Worm (Caenorhabditis elegans): ENCODE measurements around the gene C25G4.2.

C25G4.2 gene

ce11 chrIV:12456613-12457012, 12.8 kb upstream of the C25G4.2 start, which contains the start of gene C25G4.7:
Gene C25G4.7, plus strand, starts transcription at chrIV:12456913.
- TF ChIP-seq sdc-2 (tag; optimal IDR thresholded peaks at IDR 0.05) (no peak), sox-2 (GFP tag; IDR thresholded peaks at IDR 0.05) (no peak), pax-1 (tag; optimal IDR thresholded peaks at IDR 0.05) (no peak), npax-4 (tag; optimal IDR thresholded peaks at IDR 0.05) (no peak), dmd-4 (tag; optimal IDR thresholded peaks at IDR 0.05; ENCODE audit: borderline replicate concordance) (no peak), lim-6 (tag; optimal IDR thresholded peaks at IDR 0.05) (no peak), ref-2 (tag; optimal IDR thresholded peaks at IDR 0.05) (no peak), syd-9 (tag; optimal IDR thresholded peaks at IDR 0.05) (no peak)

- TF ChIP-seq pha-4 (tag; optimal IDR thresholded peaks at IDR 0.05) (no peak), ceh-6 (GFP tag; optimal IDR thresholded peaks at IDR 0.05) (no peak), syd-9 (tag; optimal IDR thresholded peaks at IDR 0.05) (no peak), che-1 (tag; optimal IDR thresholded peaks at IDR 0.05) (no peak), fkh-10 (GFP tag; optimal IDR thresholded peaks at IDR 0.05) (no peak)
Measured at ce11 chrIV:12454750-12455149, 10.9 kb upstream of the C25G4.2 start, which contains the start of gene smz-1. Gene smz-1, plus strand, starts transcription at chrIV:12455050.

ce11 chrIV:12454115-12454514, 10.3 kb upstream of the C25G4.2 start, which contains the start of gene spe-44:
Gene spe-44, minus strand, starts transcription at chrIV:12454215.
- no peak for TF ChIP-seq hlh-30 (tag; optimal IDR thresholded peaks at IDR 0.05; ENCODE audit: insufficient read depth)
- no peak for TF ChIP-seq unc-86 (tag; optimal IDR thresholded peaks at IDR 0.05)
- no peak for TF ChIP-seq hlh-13 (GFP tag; optimal IDR thresholded peaks at IDR 0.05)
- no peak for TF ChIP-seq ref-2 (tag; optimal IDR thresholded peaks at IDR 0.05)
- TF ChIP-seq T23F11.4 (GFP tag; optimal IDR thresholded peaks at IDR 0.05): no peak

ce11 chrIV:12451225-12451831, 7.5 kb upstream of the C25G4.2 start, which contains the start of gene dpy-26:
Gene dpy-26, minus strand, starts transcription at chrIV:12451335.
- peak; percentile 27 for TF ChIP-seq nfya-1 (tag; optimal IDR thresholded peaks at IDR 0.05)
- no peak for TF ChIP-seq pag-3 (tag; optimal IDR thresholded peaks at IDR 0.05; ENCODE audit: borderline replicate concordance)
- peak; percentile 55 for TF ChIP-seq unc-42 (tag; optimal IDR thresholded peaks at IDR 0.05)

ce11 chrIV:12445463-12445934, 1.7 kb upstream of the C25G4.2 start, which contains the start of gene C25G4.3:
Gene C25G4.3, minus strand, starts transcription at chrIV:12445884.
- TF ChIP-seq hlh-30 (tag; optimal IDR thresholded peaks at IDR 0.05; ENCODE audit: insufficient read depth) (no peak), ceh-18 (tag; optimal IDR thresholded peaks at IDR 0.05) (no peak), sox-2 (GFP tag; IDR thresholded peaks at IDR 0.05) (no peak), hlh-6 (tag; optimal IDR thresholded peaks at IDR 0.05) (no peak), ceh-31 (tag; optimal IDR thresholded peaks at IDR 0.05) (no peak), dmd-4 (tag; optimal IDR thresholded peaks at IDR 0.05; ENCODE audit: borderline replicate concordance) (no peak), pros-1 (tag; optimal IDR thresholded peaks at IDR 0.05) (no peak), pha-4 (tag; optimal IDR thresholded peaks at IDR 0.05) (no peak), pat-9 (tag; optimal IDR thresholded peaks at IDR 0.05) (no peak), mec-3 (tag; optimal IDR thresholded peaks at IDR 0.05; ENCODE audit: borderline replicate concordance) (no peak), pha-2 (tag; optimal IDR thresholded peaks at IDR 0.05) (no peak), tbx-7 (tag; optimal IDR thresholded peaks at IDR 0.05) (no peak), Y22D7AL.16 (tag; optimal IDR thresholded peaks at IDR 0.05) (no peak), ceh-24 (tag; optimal IDR thresholded peaks at IDR 0.05) (no peak), ceh-22 (tag; optimal IDR thresholded peaks at IDR 0.05) (no peak), C08G9.2 (tag; optimal IDR thresholded peaks at IDR 0.05) (no peak), elt-4 (tag; optimal IDR thresholded peaks at IDR 0.05) (no peak), unc-86 (tag; optimal IDR thresholded peaks at IDR 0.05) (no peak), elt-2 (tag; optimal IDR thresholded peaks at IDR 0.05) (no peak), unc-42 (tag; optimal IDR thresholded peaks at IDR 0.05) (no peak)
